Worm (Caenorhabditis elegans): ENCODE data around the gene grl-26.

The grl-26 gene

DNA sequence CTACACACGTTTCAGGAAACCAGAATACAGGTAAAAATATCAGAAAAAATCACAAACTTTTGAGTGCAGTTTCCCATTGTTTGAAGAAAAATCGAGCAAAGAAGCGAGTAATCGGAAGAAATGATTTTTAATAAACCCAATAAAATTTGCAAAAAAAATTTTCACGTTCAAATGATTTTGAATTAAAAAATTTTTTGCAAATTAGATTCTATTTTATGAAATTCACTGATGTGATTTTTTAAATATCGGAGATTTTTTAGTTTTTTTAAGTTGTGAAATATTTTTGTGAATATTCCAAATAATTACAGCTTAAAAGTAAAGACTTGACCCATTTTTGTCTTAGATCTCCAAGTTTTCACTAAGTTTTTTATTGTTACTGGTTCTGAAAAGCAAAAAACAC, 24.4 kb downstream of the grl-26 start, which contains the start of gene pnp-1:
pnp-1 (minus strand) TSS at position 101 of the 400 bp plus-strand sequence.
- TF ChIP-seq lir-1 (GFP tag; conservative IDR thresholded peaks at IDR 0.05), result no peak
- TF ChIP-seq ama-1 (optimal IDR thresholded peaks at IDR 0.05), result no peak
- no peak for TF ChIP-seq ama-1 (GFP tag; optimal IDR thresholded peaks at IDR 0.05)
- no peak for TF ChIP-seq bed-2 (GFP tag; IDR thresholded peaks at IDR 0.05)
- no peak for TF ChIP-seq Y53G8AR.9 (GFP tag; conservative IDR thresholded peaks at IDR 0.05)
- TF ChIP-seq ceh-27 (GFP tag; optimal IDR thresholded peaks at IDR 0.05), result no peak
- no peak for TF ChIP-seq zfh-2 (GFP tag; conservative IDR thresholded peaks at IDR 0.05)
- TF ChIP-seq mcd-1 (GFP tag; IDR thresholded peaks at IDR 0.05), result no peak
- TF ChIP-seq snpc-4 (GFP tag; optimal IDR thresholded peaks at IDR 0.05), result no peak
- TF ChIP-seq snpc-4 (tag; optimal IDR thresholded peaks at IDR 0.05), result no peak

ce11 chrIV:296849-297248, 25.8 kb downstream of the grl-26 start:
- TF ChIP-seq ztf-6 (GFP tag; IDR thresholded peaks at IDR 0.05) (no peak), hmg-1.2 (GFP tag; IDR thresholded peaks at IDR 0.05) (no peak), T07F8.4 (tag; optimal IDR thresholded peaks at IDR 0.05) (no peak), rpc-1 (optimal IDR thresholded peaks at IDR 0.05) (no peak), rpc-1 (tag; optimal IDR thresholded peaks at IDR 0.05) (no peak), let-607 (tag; optimal IDR thresholded peaks at IDR 0.05) (peak in 1 of 2 experiments; percentile 35), B0336.3 (GFP tag; IDR thresholded peaks at IDR 0.05) (0 out of 2 replicates have a peak, but pooled peaks have one; percentile 21), pha-4 (tag; optimal IDR thresholded peaks at IDR 0.05) (no peak), atf-7 (tag; optimal IDR thresholded peaks at IDR 0.05) (peak; percentile 70), nhr-80 (tag; optimal IDR thresholded peaks at IDR 0.05) (peak; percentile 81), cebp-1 (GFP tag; IDR thresholded peaks at IDR 0.05) (no peak), cebp-1 (tag; optimal IDR thresholded peaks at IDR 0.05) (peak; percentile 37), mxl-1 (tag; optimal IDR thresholded peaks at IDR 0.05) (no peak), ccch-3 (GFP tag; optimal IDR thresholded peaks at IDR 0.05) (no peak), chd-7 (tag; optimal IDR thresholded peaks at IDR 0.05) (peak; percentile 27), madf-3 (GFP tag; IDR thresholded peaks at IDR 0.05) (no peak), attf-3 (GFP tag; conservative IDR thresholded peaks at IDR 0.05) (no peak), snpc-4 (GFP tag; optimal IDR thresholded peaks at IDR 0.05) (no peak), snpc-4 (tag; optimal IDR thresholded peaks at IDR 0.05) (no peak), xnd-1 (tag; optimal IDR thresholded peaks at IDR 0.05) (no peak), madf-8 (GFP tag; conservative IDR thresholded peaks at IDR 0.05) (no peak), B0261.1 (tag; optimal IDR thresholded peaks at IDR 0.05) (no peak), Y53G8AR.9 (GFP tag; conservative IDR thresholded peaks at IDR 0.05) (no peak), lir-1 (GFP tag; conservative IDR thresholded peaks at IDR 0.05) (no peak), sptf-2 (GFP tag; optimal IDR thresholded peaks at IDR 0.05) (no peak), rec-8 (tag; optimal IDR thresholded peaks at IDR 0.05) (no peak), lsl-1 (GFP tag; optimal IDR thresholded peaks at IDR 0.05) (no peak), lin-40 (tag; optimal IDR thresholded peaks at IDR 0.05) (peak; percentile 2), lin-26 (GFP tag; IDR thresholded peaks at IDR 0.05) (no peak), ztf-22 (GFP tag; optimal IDR thresholded peaks at IDR 0.05) (peak; percentile 41), C17E4.6 (GFP tag; IDR thresholded peaks at IDR 0.05) (no peak), unc-62 (GFP tag; optimal IDR thresholded peaks at IDR 0.05) (peak; percentile 18), K12H6.12 (tag; optimal IDR thresholded peaks at IDR 0.05) (no peak)

All from whole organism, young adult.